Fruit fly (Drosophila melanogaster) whole organism, prepupa: ENCODE measurements around the gene CG10232.

ENCODE experiments used
- Blimp-1 ChIP-seq: fragments of 200-800 bp; sonication (Bioruptor generic); optimal IDR thresholded peaks from 3 replicates; lab custom pipeline; 2017; ENCODE audit warnings: missing biosample characterization, missing genetic modification characterization, mild to moderate bottlenecking, moderate library complexity, missing genetic modification reagents
- CG10631 ChIP-seq: fragments of 200-800 bp; sonication (Bioruptor generic); optimal IDR thresholded peaks from 2 replicates; lab custom pipeline; 2016; ENCODE audit warnings: missing biosample characterization, missing genetic modification characterization
- CG10669 ChIP-seq: fragments of 200-800 bp; sonication (Bioruptor generic); optimal IDR thresholded peaks from 3 replicates; lab custom pipeline; 2018; ENCODE audit warnings: missing biosample characterization, mild to moderate bottlenecking, missing genetic modification characterization, moderate library complexity
- CG11294 ChIP-seq: fragments of 200-800 bp; sonication (Bioruptor generic); IDR thresholded peaks from 2 replicates; pipeline ENCODE4 v1.3.6; 2022; ENCODE audit warnings: missing biosample characterization, missing genetic modification characterization
- CG11762 ChIP-seq: fragments of 200-800 bp; sonication (Bioruptor generic); optimal IDR thresholded peaks from 3 replicates; lab custom pipeline; 2016; ENCODE audit warnings: missing biosample characterization, missing genetic modification characterization; ENCODE audit not compliant: insufficient read depth
- CG15336 ChIP-seq: fragments of 200-800 bp; sonication (Bioruptor generic); IDR thresholded peaks from 2 replicates; pipeline ENCODE4 v1.3.6; 2022; ENCODE audit warnings: missing biosample characterization, missing genetic modification characterization
- CG1621 ChIP-seq: fragments of 200-800 bp; sonication (Bioruptor generic); optimal IDR thresholded peaks from 3 replicates; lab custom pipeline; 2018; ENCODE audit warnings: missing biosample characterization, mild to moderate bottlenecking, missing genetic modification characterization
- CG16779 ChIP-seq: fragments of 200-800 bp; sonication (Bioruptor generic); optimal IDR thresholded peaks from 3 replicates; lab custom pipeline; 2017; ENCODE audit warnings: missing biosample characterization, mild to moderate bottlenecking, missing genetic modification characterization
- CG3032 ChIP-seq: fragments of 200-800 bp; optimal IDR thresholded peaks from 2 replicates; lab custom pipeline; 2019; ENCODE audit warnings: missing biosample characterization, mild to moderate bottlenecking, missing genetic modification characterization, moderate library complexity
- CG31627 ChIP-seq: fragments of 200-800 bp; sonication (Bioruptor generic); optimal IDR thresholded peaks from 3 replicates; lab custom pipeline; 2016; ENCODE audit warnings: missing biosample characterization, missing genetic modification characterization
- CG32006 ChIP-seq: fragments of 200-800 bp; sonication (Bioruptor generic); optimal IDR thresholded peaks from 3 replicates; lab custom pipeline; 2017; ENCODE audit warnings: missing biosample characterization, mild to moderate bottlenecking, missing genetic modification characterization
- CG3919 ChIP-seq: fragments of 200-800 bp; sonication (Bioruptor generic); optimal IDR thresholded peaks from 3 replicates; lab custom pipeline; 2016; ENCODE audit warnings: missing biosample characterization, missing genetic modification characterization
- CG4318 ChIP-seq: fragments of 200-800 bp; sonication (Bioruptor generic); optimal IDR thresholded peaks from 3 replicates; lab custom pipeline; 2017; ENCODE audit warnings: missing biosample characterization, mild to moderate bottlenecking, missing genetic modification characterization
- CG6163 ChIP-seq: fragments of 200-800 bp; sonication (Bioruptor generic); IDR thresholded peaks from 3 replicates; pipeline ENCODE4 v1.3.6; 2022; ENCODE audit warnings: missing biosample characterization, missing genetic modification characterization
- CG6276 ChIP-seq: fragments of 200-800 bp; sonication (Bioruptor generic); optimal IDR thresholded peaks from 2 replicates; lab custom pipeline; 2017; ENCODE audit warnings: missing biosample characterization, mild to moderate bottlenecking, missing genetic modification characterization
- CG6792 ChIP-seq: fragments of 200-800 bp; sonication (Bioruptor generic); optimal IDR thresholded peaks from 3 replicates; lab custom pipeline; 2016; ENCODE audit warnings: missing biosample characterization, missing genetic modification characterization
- CG6808 ChIP-seq: fragments of 200-800 bp; sonication (Bioruptor generic); optimal IDR thresholded peaks from 3 replicates; lab custom pipeline; 2017; ENCODE audit warnings: missing biosample characterization, missing genetic modification characterization, mild to moderate bottlenecking, moderate library complexity, missing genetic modification reagents
- CG6854 ChIP-seq: fragments of 200-800 bp; sonication (Bioruptor generic); optimal IDR thresholded peaks from 2 replicates; lab custom pipeline; 2017; ENCODE audit warnings: missing biosample characterization, mild to moderate bottlenecking, missing genetic modification characterization
- CG7368 ChIP-seq: fragments of 200-800 bp; sonication (Bioruptor generic); optimal IDR thresholded peaks from 3 replicates; lab custom pipeline; 2016; ENCODE audit warnings: missing biosample characterization, missing genetic modification characterization
- CG8119 ChIP-seq: fragments of 200-800 bp; sonication (Bioruptor generic); IDR thresholded peaks from 3 replicates; pipeline ENCODE4 v1.3.6; 2022; ENCODE audit warnings: missing biosample characterization, missing genetic modification characterization
- CG8319 ChIP-seq: fragments of 200-800 bp; sonication (Bioruptor generic); optimal IDR thresholded peaks from 3 replicates; lab custom pipeline; 2016; ENCODE audit warnings: missing biosample characterization, missing genetic modification characterization
- CG8632 ChIP-seq: fragments of 200-800 bp; sonication (Bioruptor generic); optimal IDR thresholded peaks from 3 replicates; lab custom pipeline; 2016; ENCODE audit warnings: missing biosample characterization, missing genetic modification characterization
- Eip75B ChIP-seq: fragments of 200-800 bp; sonication (Bioruptor generic); optimal IDR thresholded peaks from 3 replicates; lab custom pipeline; 2016; ENCODE audit warnings: missing biosample characterization, missing genetic modification characterization
- Eip78C ChIP-seq: fragments of 200-800 bp; sonication (Bioruptor generic); peaks from one replicate; lab custom pipeline; 2016; ENCODE audit warnings: missing biosample characterization, missing genetic modification characterization
- Eip93F ChIP-seq: fragments of 200-800 bp; sonication (Bioruptor generic); optimal IDR thresholded peaks from 2 replicates; lab custom pipeline; 2016; ENCODE audit warnings: missing biosample characterization, mild to moderate bottlenecking, missing genetic modification characterization
- Ets21C ChIP-seq: fragments of 200-800 bp; sonication (Bioruptor generic); optimal IDR thresholded peaks from 3 replicates; lab custom pipeline; 2016; ENCODE audit warnings: missing biosample characterization, missing genetic modification characterization
- Ets96B ChIP-seq: fragments of 200-800 bp; optimal IDR thresholded peaks from 2 replicates; lab custom pipeline; 2019; ENCODE audit warnings: missing biosample characterization, mild to moderate bottlenecking, missing genetic modification characterization, moderate library complexity
- Gug ChIP-seq: fragments of 200-800 bp; sonication (Bioruptor generic); IDR thresholded peaks from 2 replicates; pipeline ENCODE4 v1.3.6; 2022; ENCODE audit warnings: missing biosample characterization, missing genetic modification characterization
- Hr4 ChIP-seq: fragments of 200-800 bp; sonication (Bioruptor generic); optimal IDR thresholded peaks from 3 replicates; lab custom pipeline; 2016; ENCODE audit warnings: missing biosample characterization, missing genetic modification characterization
- Met ChIP-seq: fragments of 200-800 bp; sonication (Bioruptor generic); optimal IDR thresholded peaks from 3 replicates; lab custom pipeline; 2016; ENCODE audit warnings: missing biosample characterization, missing genetic modification characterization
- OdsH ChIP-seq: fragments of 200-800 bp; sonication (Bioruptor generic); optimal IDR thresholded peaks from 3 replicates; lab custom pipeline; 2016; ENCODE audit warnings: missing biosample characterization, missing genetic modification characterization
- Smox ChIP-seq: fragments of 200-800 bp; sonication (Bioruptor generic); optimal IDR thresholded peaks from 3 replicates; lab custom pipeline; 2016; ENCODE audit warnings: missing biosample characterization, missing genetic modification characterization
- Sox102F ChIP-seq: fragments of 200-800 bp; sonication (Bioruptor generic); optimal IDR thresholded peaks from 2 replicates; lab custom pipeline; 2016; ENCODE audit warnings: missing biosample characterization, mild to moderate bottlenecking, missing genetic modification characterization
- Sox14 ChIP-seq: fragments of 200-800 bp; sonication (Bioruptor generic); optimal IDR thresholded peaks from 3 replicates; lab custom pipeline; 2016; ENCODE audit warnings: missing biosample characterization, missing genetic modification characterization
- Sox15 ChIP-seq: fragments of 200-800 bp; sonication (Bioruptor generic); optimal IDR thresholded peaks from 3 replicates; lab custom pipeline; 2016; ENCODE audit warnings: missing biosample characterization, missing genetic modification characterization
- achi ChIP-seq: fragments of 200-800 bp; sonication (Bioruptor generic); optimal IDR thresholded peaks from 3 replicates; lab custom pipeline; 2016; ENCODE audit warnings: missing biosample characterization, missing genetic modification characterization
- acj6 ChIP-seq: fragments of 200-800 bp; sonication (Bioruptor generic); optimal IDR thresholded peaks from 3 replicates; lab custom pipeline; 2016; ENCODE audit warnings: missing biosample characterization, missing genetic modification characterization
- cyc ChIP-seq: fragments of 200-800 bp; sonication (Bioruptor generic); optimal IDR thresholded peaks from 3 replicates; lab custom pipeline; 2016; ENCODE audit warnings: missing biosample characterization, missing genetic modification characterization
- dsx ChIP-seq: fragments of 200-800 bp; optimal IDR thresholded peaks from 3 replicates; lab custom pipeline; 2019; ENCODE audit warnings: missing biosample characterization, mild to moderate bottlenecking, missing genetic modification characterization, moderate library complexity; ENCODE audit not compliant: poor library complexity, severe bottlenecking
- eg ChIP-seq: fragments of 200-800 bp; sonication (Bioruptor generic); IDR thresholded peaks from 3 replicates; pipeline ENCODE4 v1.3.6; 2022; ENCODE audit warnings: missing biosample characterization, missing genetic modification characterization
- esn ChIP-seq: fragments of 200-800 bp; sonication (Bioruptor generic); optimal IDR thresholded peaks from 2 replicates; lab custom pipeline; 2016; ENCODE audit warnings: missing biosample characterization, mild to moderate bottlenecking, missing genetic modification characterization, moderate library complexity
- fd59A ChIP-seq: fragments of 200-800 bp; sonication (Bioruptor generic); optimal IDR thresholded peaks from 2 replicates; lab custom pipeline; 2017; ENCODE audit warnings: missing biosample characterization, mild to moderate bottlenecking, missing genetic modification characterization, missing genetic modification reagents
- fd85E ChIP-seq: fragments of 200-800 bp; sonication (Bioruptor generic); optimal IDR thresholded peaks from 3 replicates; lab custom pipeline; 2016; ENCODE audit warnings: missing biosample characterization, missing genetic modification characterization
- fkh ChIP-seq: fragments of 200-800 bp; sonication (Bioruptor generic); optimal IDR thresholded peaks from 3 replicates; lab custom pipeline; 2017; ENCODE audit warnings: missing biosample characterization, mild to moderate bottlenecking, missing genetic modification characterization, moderate library complexity
- lz ChIP-seq: fragments of 200-800 bp; sonication (Bioruptor generic); optimal IDR thresholded peaks from 3 replicates; lab custom pipeline; 2016; ENCODE audit warnings: missing biosample characterization, missing genetic modification characterization
- net ChIP-seq: fragments of 200-800 bp; sonication (Bioruptor generic); optimal IDR thresholded peaks from 3 replicates; lab custom pipeline; 2016; ENCODE audit warnings: missing biosample characterization, missing genetic modification characterization
- pdm3 ChIP-seq: fragments of 200-800 bp; sonication (Bioruptor generic); optimal IDR thresholded peaks from 3 replicates; lab custom pipeline; 2016; ENCODE audit warnings: missing biosample characterization, missing genetic modification characterization
- spab ChIP-seq: fragments of 200-800 bp; sonication (Bioruptor generic); optimal IDR thresholded peaks from 2 replicates; lab custom pipeline; 2017; ENCODE audit warnings: missing biosample characterization, mild to moderate bottlenecking, missing genetic modification characterization, missing genetic modification reagents
- ss ChIP-seq, 2 experiments: fragments of 200-800 bp; sonication (Bioruptor generic); optimal IDR thresholded peaks; 2 replicates in 1 of 2; 3 replicates in 1 of 2; lab custom pipeline; 2017 to 2018; ENCODE audit warnings: mild to moderate bottlenecking in 2 of 2, missing biosample characterization in 2 of 2, missing genetic modification characterization in 2 of 2, moderate library complexity in 1 of 2
- svp ChIP-seq: fragments of 200-800 bp; sonication (Bioruptor generic); peaks from one replicate; lab custom pipeline; 2016; ENCODE audit warnings: missing biosample characterization, missing genetic modification characterization
- topi ChIP-seq: fragments of 200-800 bp; sonication (Bioruptor generic); optimal IDR thresholded peaks from 3 replicates; lab custom pipeline; 2016; ENCODE audit warnings: missing biosample characterization, missing genetic modification characterization

Gene CG10232

DNA sequence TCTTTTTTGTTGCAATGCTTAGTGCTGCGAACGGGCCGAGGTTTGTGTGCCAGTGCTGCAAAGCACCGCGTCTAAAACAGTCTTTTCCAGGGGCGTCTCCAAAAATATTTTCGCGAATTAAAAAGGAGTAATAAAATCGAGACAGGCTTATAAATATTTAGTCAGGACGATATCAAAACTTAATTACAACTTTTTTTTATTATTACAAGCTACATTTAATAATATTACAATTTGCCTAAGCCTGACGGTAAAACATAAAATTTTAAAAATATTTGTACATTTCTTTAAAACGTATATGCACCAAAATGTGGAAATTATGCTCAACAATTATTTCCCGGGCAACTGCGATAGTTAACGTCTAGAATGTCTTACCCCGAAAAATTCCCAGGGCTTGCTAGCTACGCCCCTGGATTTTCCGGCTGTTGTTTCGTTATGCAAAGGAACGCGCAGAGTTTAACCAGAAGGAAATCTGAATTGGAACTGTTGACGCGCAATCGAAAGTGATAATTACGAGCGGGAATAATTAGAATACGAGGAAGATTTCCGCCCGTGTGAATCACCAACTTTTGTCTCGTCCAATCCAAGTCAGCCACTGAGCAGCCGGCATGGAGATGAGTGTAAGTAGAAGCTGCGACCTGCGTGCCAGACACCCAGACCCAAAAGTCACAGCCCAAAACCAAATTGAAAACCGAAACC, 36.6 kb upstream of the CG10232 start, which contains the start of the genes PTPMT1 and Hrd3:
Gene PTPMT1 (plus strand): TSS at position 428 of the 696 bp plus-strand sequence.
Gene Hrd3 (minus strand): TSS at position 646 of the 696 bp plus-strand sequence.
- peak; percentile 99 for TF ChIP-seq CG31627 (GFP tag; lab: Kevin White, UChicago)
- TF ChIP-seq Ets21C (GFP tag; lab: Kevin White, UChicago), result peak; percentile 98
- TF ChIP-seq Hr4 (GFP tag; lab: Kevin White, UChicago), result peak; percentile 99
- peak; percentile 99 for TF ChIP-seq topi
- peak; percentile 99 for TF ChIP-seq CG3032 (tag; lab: Kevin White, UChicago)
- peak; percentile 93 for TF ChIP-seq CG6163
- peak; percentile 94 for TF ChIP-seq eg
- peak; percentile 95 for TF ChIP-seq fd85E (GFP tag; lab: Kevin White, UChicago)
- TF ChIP-seq spab, result peak; percentile 99
- peak; percentile 99 for TF ChIP-seq CG6276 (GFP tag; lab: Kevin White, UChicago)
- peak; percentile 99 for TF ChIP-seq cyc (GFP tag; lab: Kevin White, UChicago)
- TF ChIP-seq CG11762 (GFP tag; lab: Kevin White, UChicago), result peak; percentile 99
- peak; percentile 98 for TF ChIP-seq Ets96B (tag; lab: Kevin White, UChicago)
- peak; percentile 96 for TF ChIP-seq dsx (GFP tag; lab: Kevin White, UChicago)
- peak; percentile 99 for TF ChIP-seq Met (GFP tag; lab: Kevin White, UChicago)
- peak; percentile 98 for TF ChIP-seq CG8319 (GFP tag; lab: Kevin White, UChicago)
- peak; percentile 98 for TF ChIP-seq CG6808 (GFP tag; lab: Kevin White, UChicago)
- peak; percentile 99 for TF ChIP-seq Sox15 (GFP tag; lab: Kevin White, UChicago)
- TF ChIP-seq CG32006 (GFP tag; lab: Kevin White, UChicago), result peak; percentile 100
- TF ChIP-seq ss (GFP tag; optimal IDR thresholded peaks at IDR 0.05; lab: Kevin White, UChicago), result peak; percentile 98 to 99
- TF ChIP-seq CG3919 (GFP tag; lab: Kevin White, UChicago), result peak; percentile 99
- peak; percentile 99 for TF ChIP-seq pdm3
- TF ChIP-seq fd59A (GFP tag; lab: Kevin White, UChicago), result peak; percentile 99
- peak; percentile 97 for TF ChIP-seq CG8119 (GFP tag; lab: Robert Waterston, UW)
- peak; percentile 97 for TF ChIP-seq CG6854 (GFP tag; lab: Kevin White, UChicago)
- peak; percentile 99 for TF ChIP-seq CG10669 (GFP tag; lab: Kevin White, UChicago)
- peak; percentile 99 for TF ChIP-seq OdsH
- peak; percentile 100 for TF ChIP-seq esn (GFP tag; lab: Kevin White, UChicago)
- TF ChIP-seq Sox14 (GFP tag; lab: Kevin White, UChicago), result peak; percentile 99
- peak; percentile 98 for TF ChIP-seq achi (GFP tag; lab: Kevin White, UChicago)
- peak; percentile 96 for TF ChIP-seq Gug (GFP tag; lab: Robert Waterston, UW)
- peak; percentile 99 for TF ChIP-seq net (GFP tag; lab: Kevin White, UChicago)
- peak; percentile 94 for TF ChIP-seq Eip93F
- TF ChIP-seq acj6 (GFP tag; lab: Kevin White, UChicago), result peak; percentile 99
- TF ChIP-seq CG8632 (GFP tag; lab: Kevin White, UChicago), result peak; percentile 99
- TF ChIP-seq CG10631 (GFP tag; lab: Kevin White, UChicago), result peak; percentile 99
- TF ChIP-seq CG15336, result peak; percentile 97
- peak; percentile 94 for TF ChIP-seq Blimp-1 (GFP tag; lab: Kevin White, UChicago)
- peak; percentile 97 for TF ChIP-seq CG7368
- TF ChIP-seq CG11294 (GFP tag; lab: Robert Waterston, UW), result peak; percentile 95
- TF ChIP-seq Eip75B (GFP tag; lab: Kevin White, UChicago), result peak; percentile 99
- TF ChIP-seq fkh (GFP tag; lab: Kevin White, UChicago), result peak; percentile 92
- TF ChIP-seq lz (GFP tag; lab: Kevin White, UChicago), result peak; percentile 99
- peak; percentile 99 for TF ChIP-seq CG4318 (GFP tag; lab: Kevin White, UChicago)
- TF ChIP-seq CG1621, result peak; percentile 94
- peak; percentile 97 for TF ChIP-seq CG16779
- peak; percentile 99 for TF ChIP-seq Smox
- peak; percentile 99 for TF ChIP-seq svp (GFP tag; lab: Kevin White, UChicago)
- peak; percentile 99 for TF ChIP-seq Sox102F (GFP tag; lab: Kevin White, UChicago)
- peak; percentile 100 for TF ChIP-seq Eip78C (GFP tag; lab: Kevin White, UChicago)
- TF ChIP-seq CG6792 (GFP tag; lab: Kevin White, UChicago), result peak; percentile 98
